Worm (Caenorhabditis elegans): ENCODE measurements around the gene F35H8.4.
A peak's percentile ranks its signal among the peaks of the same experiment; 100 is the strongest.

Gene F35H8.4

DNA sequence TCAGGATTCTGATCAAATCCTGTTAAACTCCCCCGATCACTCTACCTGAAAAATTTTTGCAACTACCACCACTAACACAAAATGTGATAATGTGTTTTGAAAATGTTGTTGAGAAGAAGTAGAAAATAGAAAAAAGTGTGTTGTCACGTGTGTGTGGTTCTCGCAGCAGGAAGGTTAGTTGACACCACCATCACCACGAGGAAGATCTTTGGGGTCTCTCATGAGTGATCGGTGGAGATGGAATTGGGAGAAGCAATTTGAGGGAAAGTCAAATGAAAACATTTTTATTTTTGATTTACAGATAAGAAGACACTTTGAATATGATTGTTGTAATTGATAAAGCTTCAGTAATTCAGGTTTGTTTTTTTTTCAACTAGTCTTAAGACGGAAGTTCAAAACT lies 41.9 kb upstream of the F35H8.4 start (continued):
- TF ChIP-seq nhr-47 (tag; optimal IDR thresholded peaks at IDR 0.05) (peak; percentile 11), isw-1 (GFP tag; IDR thresholded peaks at IDR 0.05) (no peak), tbx-2 (tag; optimal IDR thresholded peaks at IDR 0.05) (peak; percentile 49), C16A3.4 (tag; optimal IDR thresholded peaks at IDR 0.05) (peak; percentile 53), elt-3 (tag; optimal IDR thresholded peaks at IDR 0.05) (peak in 2 of 6 experiments; percentile 33 to 78), F16B12.6 (tag; optimal IDR thresholded peaks at IDR 0.05) (no peak), egl-13 (tag; optimal IDR thresholded peaks at IDR 0.05) (no peak), lin-39 (tag; optimal IDR thresholded peaks at IDR 0.05) (peak; percentile 12), nhr-71 (tag; optimal IDR thresholded peaks at IDR 0.05) (peak; percentile 88), lin-14 (GFP tag; optimal IDR thresholded peaks at IDR 0.05) (peak; percentile 83), ceh-90 (tag; optimal IDR thresholded peaks at IDR 0.05) (no peak), aly-2 (tag; optimal IDR thresholded peaks at IDR 0.05) (no peak), fkh-4 (tag; optimal IDR thresholded peaks at IDR 0.05; ENCODE audit: borderline replicate concordance) (no peak), ztf-4 (tag; optimal IDR thresholded peaks at IDR 0.05) (peak; percentile 80), pqm-1 (tag; optimal IDR thresholded peaks at IDR 0.05) (no peak), aha-1 (tag; optimal IDR thresholded peaks at IDR 0.05) (no peak), nhr-19 (GFP tag; conservative IDR thresholded peaks at IDR 0.05) (peak; percentile 90), alr-1 (tag; optimal IDR thresholded peaks at IDR 0.05; ENCODE audit: borderline replicate concordance) (no peak), nhr-20 (tag; optimal IDR thresholded peaks at IDR 0.05) (peak; percentile 92), lir-3 (tag; optimal IDR thresholded peaks at IDR 0.05; ENCODE audit: poor library complexity) (peak; percentile 57), vab-15 (tag; optimal IDR thresholded peaks at IDR 0.05) (peak; percentile 72), ces-1 (GFP tag; optimal IDR thresholded peaks at IDR 0.05) (no peak), hpl-2 (GFP tag; optimal IDR thresholded peaks at IDR 0.05) (no peak), sox-4 (tag; optimal IDR thresholded peaks at IDR 0.05) (no peak), ceh-63 (GFP tag; optimal IDR thresholded peaks at IDR 0.05) (no peak), ztf-11 (tag; optimal IDR thresholded peaks at IDR 0.05) (no peak), mab-9 (GFP tag; IDR thresholded peaks at IDR 0.05) (no peak), lin-13 (GFP tag; optimal IDR thresholded peaks at IDR 0.05) (peak; percentile 44), blmp-1 (tag; optimal IDR thresholded peaks at IDR 0.05) (peak; percentile 86), nhr-237 (tag; optimal IDR thresholded peaks at IDR 0.05) (no peak), egl-27 (tag; optimal IDR thresholded peaks at IDR 0.05) (no peak), nhr-28 (tag; optimal IDR thresholded peaks at IDR 0.05) (no peak), unc-98 (GFP tag; IDR thresholded peaks at IDR 0.05) (no peak), mdl-1 (tag; optimal IDR thresholded peaks at IDR 0.05) (peak in 1 of 2 experiments; percentile 92), nhr-90 (tag; optimal IDR thresholded peaks at IDR 0.05; ENCODE audit: poor library complexity) (peak; percentile 66), ets-5 (GFP tag; IDR thresholded peaks at IDR 0.05) (no peak), efl-3 (GFP tag; optimal IDR thresholded peaks at IDR 0.05) (no peak), zip-4 (GFP tag; optimal IDR thresholded peaks at IDR 0.05) (no peak), nhr-77 (tag; optimal IDR thresholded peaks at IDR 0.05) (no peak), tlp-1 (tag; optimal IDR thresholded peaks at IDR 0.05) (no peak), mep-1 (tag; optimal IDR thresholded peaks at IDR 0.05) (peak; percentile 24), fos-1 (tag; optimal IDR thresholded peaks at IDR 0.05) (no peak), Y116A8C.19 (tag; optimal IDR thresholded peaks at IDR 0.05; ENCODE audit: borderline replicate concordance) (no peak), jun-1 (tag; optimal IDR thresholded peaks at IDR 0.05) (no peak), dsc-1 (tag; optimal IDR thresholded peaks at IDR 0.05) (no peak)
